In genomic region chr3L:8514768-8515167, dm6 we compare ENCODE assay signal across 3 fruit fly cellular contexts.
TF ChIP-seq lines count a peak whose summit lies in the region.

Gene CG6683 (minus strand): TSS chr3L:8514921.

- peak; percentile 39 for TF ChIP-seq CTCF in whole organism, embryonic (GFP tag; optimal IDR thresholded peaks at IDR 0.05; lab: Kevin White, UChicago)

TF ChIP-seq in whole organism, embryonic, 481 proteins besides CTCF, POLR2A, EP300 and RAD21 (continues in another document):
- TF ChIP-seq CG34376 (GFP tag; optimal IDR thresholded peaks at IDR 0.05; lab: Kevin White, UChicago) (peak; percentile 32), D19B (GFP tag; optimal IDR thresholded peaks at IDR 0.05; lab: Kevin White, UChicago) (no peak), CG11085 (GFP tag; IDR thresholded peaks at IDR 0.05; lab: Robert Waterston, UW) (no peak), CG13775 (GFP tag; optimal IDR thresholded peaks at IDR 0.05; lab: Kevin White, UChicago) (no peak), CG2199 (GFP tag; IDR thresholded peaks at IDR 0.05; lab: Robert Waterston, UW) (no peak), CG14860 (GFP tag; IDR thresholded peaks at IDR 0.05; lab: Robert Waterston, UW; ENCODE audit: partially characterized antibody) (no peak), CG11695 (GFP tag; IDR thresholded peaks at IDR 0.05; lab: Robert Waterston, UW) (no peak), wor (GFP tag; IDR thresholded peaks at IDR 0.05; lab: Robert Waterston, UW) (no peak), HmgZ (tag; optimal IDR thresholded peaks at IDR 0.05; lab: Kevin White, UChicago) (peak; percentile 22), ara (GFP tag; IDR thresholded peaks at IDR 0.05; lab: Robert Waterston, UW) (no peak), MTF-1 (GFP tag; optimal IDR thresholded peaks at IDR 0.05; lab: Kevin White, UChicago; ENCODE audit: borderline replicate concordance) (peak; percentile 10), Sox102F (GFP tag; optimal IDR thresholded peaks at IDR 0.05; lab: Kevin White, UChicago) (no peak), CG14667 (GFP tag; IDR thresholded peaks at IDR 0.05; lab: Robert Waterston, UW) (no peak), CG34422 (GFP tag; IDR thresholded peaks at IDR 0.05; lab: Robert Waterston, UW) (no peak), Fer3 (tag; optimal IDR thresholded peaks at IDR 0.05; lab: Kevin White, UChicago) (no peak), sd (tag; optimal IDR thresholded peaks at IDR 0.05; lab: Kevin White, UChicago) (no peak), sc (optimal IDR thresholded peaks at IDR 0.05; lab: Kevin White, UChicago) (no peak), sc (GFP tag; optimal IDR thresholded peaks at IDR 0.05; lab: Kevin White, UChicago) (no peak), crp (GFP tag; optimal IDR thresholded peaks at IDR 0.05; lab: Kevin White, UChicago) (no peak), kah (GFP tag; optimal IDR thresholded peaks at IDR 0.05; lab: Kevin White, UChicago) (no peak), onecut (GFP tag; IDR thresholded peaks at IDR 0.05; lab: Robert Waterston, UW) (peak; percentile 99), Opbp (GFP tag; IDR thresholded peaks at IDR 0.05; lab: Robert Waterston, UW; ENCODE audit: partially characterized antibody) (no peak), CG17385 (GFP tag; optimal IDR thresholded peaks at IDR 0.05; lab: Kevin White, UChicago) (peak; percentile 1), CG31388 (GFP tag; optimal IDR thresholded peaks at IDR 0.05; lab: Kevin White, UChicago) (no peak), zf30C (GFP tag; optimal IDR thresholded peaks at IDR 0.05; lab: Kevin White, UChicago) (no peak), Trl (optimal IDR thresholded peaks at IDR 0.05; lab: Kevin White, UChicago) (no peak), Trl (GFP tag; optimal IDR thresholded peaks at IDR 0.05; lab: Kevin White, UChicago) (no peak), CG5180 (GFP tag; optimal IDR thresholded peaks at IDR 0.05; lab: Kevin White, UChicago) (no peak), dimm (GFP tag; IDR thresholded peaks at IDR 0.05; lab: Robert Waterston, UW) (no peak), odd (GFP tag; optimal IDR thresholded peaks at IDR 0.05; lab: Kevin White, UChicago) (peak; percentile 12), CG12299 (tag; optimal IDR thresholded peaks at IDR 0.05; lab: Kevin White, UChicago) (no peak), Rx (GFP tag; IDR thresholded peaks at IDR 0.05; lab: Robert Waterston, UW) (no peak)

TF ChIP-seq in whole organism, prepupa, 60 proteins besides CTCF, POLR2A, EP300 and RAD21:
- TF ChIP-seq CG15336 (GFP tag; IDR thresholded peaks at IDR 0.05; lab: Robert Waterston, UW) = no peak
- peak; percentile 90 for TF ChIP-seq fkh (GFP tag; optimal IDR thresholded peaks at IDR 0.05; lab: Kevin White, UChicago)

TF ChIP-seq in whole organism, wandering third instar larva, 38 proteins besides CTCF, POLR2A, EP300 and RAD21:
- TF ChIP-seq dsf (GFP tag; optimal IDR thresholded peaks at IDR 0.05; lab: Kevin White, UChicago; ENCODE audit: borderline replicate concordance) (no peak), foxo (GFP tag; optimal IDR thresholded peaks at IDR 0.05; lab: Kevin White, UChicago) (no peak), N (GFP tag; optimal IDR thresholded peaks at IDR 0.05; lab: Kevin White, UChicago) (no peak), Dif (GFP tag; optimal IDR thresholded peaks at IDR 0.05; lab: Kevin White, UChicago; ENCODE audit: partially characterized antibody) (no peak), Myc (optimal IDR thresholded peaks at IDR 0.05; lab: Kevin White, UChicago) (peak; percentile 63), dl (GFP tag; optimal IDR thresholded peaks at IDR 0.05; lab: Kevin White, UChicago; ENCODE audit: insufficient read depth in 1 of 2, partially characterized antibody in 2 of 2) (no peak)
TF ChIP-seq in whole organism, wandering third instar larva: peak in this region for 1.
